Fruit fly (Drosophila melanogaster): Measurements from ENCODE around the gene CG15286.

The CG15286 gene

DNA sequence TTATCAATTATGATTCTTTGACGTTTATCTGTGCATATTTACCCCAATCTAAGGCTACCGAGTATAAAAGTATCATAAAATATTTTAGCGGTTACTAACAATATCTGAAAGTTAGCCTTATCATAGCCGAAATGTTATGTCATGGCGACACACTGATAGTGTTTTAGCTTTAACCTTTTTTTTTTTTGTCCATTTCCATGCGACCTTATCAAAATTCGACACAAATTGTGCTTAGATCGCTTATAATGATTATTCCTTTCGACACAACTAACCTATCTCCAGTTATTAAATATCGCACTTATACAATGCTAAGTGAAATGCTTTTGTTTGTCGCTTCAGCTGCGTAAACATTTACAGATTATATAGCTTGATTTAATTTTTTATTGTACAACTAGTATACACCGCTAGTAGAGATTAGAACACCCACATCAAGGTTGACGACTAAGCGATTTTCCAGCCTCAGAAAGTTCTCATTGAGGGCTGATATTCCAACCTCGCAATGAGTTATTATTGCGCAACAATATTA is 1.7 kb upstream of the CG15286 start:
- TF ChIP-seq Myc (optimal IDR thresholded peaks at IDR 0.05) (no peak), psq (optimal IDR thresholded peaks at IDR 0.05) (no peak), Sin3A (optimal IDR thresholded peaks at IDR 0.05) (no peak), ttk (optimal IDR thresholded peaks at IDR 0.05) (no peak)

DNA sequence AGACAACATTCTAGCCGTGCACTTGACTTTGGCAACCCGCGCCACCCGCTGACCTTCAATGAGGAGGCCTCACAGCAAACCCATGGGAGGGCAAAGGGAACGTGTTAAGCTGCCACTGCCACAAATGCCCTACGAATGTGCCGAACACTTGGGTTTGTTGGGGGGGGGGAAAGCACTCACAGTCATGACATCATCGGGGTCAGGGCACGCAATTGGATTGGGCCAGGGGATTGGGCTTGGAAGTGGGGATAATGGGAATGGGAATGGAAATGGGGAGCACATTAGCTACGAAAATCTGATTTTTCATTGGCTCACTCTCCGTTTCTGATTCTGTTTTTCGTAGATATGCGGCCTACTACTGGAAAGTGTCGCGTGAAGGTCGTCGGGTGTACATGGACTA is 2.9 kb downstream of the CG15286 start:
- no peak for TF ChIP-seq Sin3A (optimal IDR thresholded peaks at IDR 0.05)
- TF ChIP-seq ttk (optimal IDR thresholded peaks at IDR 0.05): no peak
- TF ChIP-seq Myc (optimal IDR thresholded peaks at IDR 0.05): no peak
- no peak for TF ChIP-seq insv (optimal IDR thresholded peaks at IDR 0.05)
- no peak for TF ChIP-seq psq (optimal IDR thresholded peaks at IDR 0.05)
- no peak for TF ChIP-seq h (optimal IDR thresholded peaks at IDR 0.05)

dm6 chr2L:14346588-14346987 is 8.5 kb downstream of the CG15286 start, which contains the start of gene Send2:
Send2 (minus strand) TSS chr2L:14346688.
- TF ChIP-seq Sin3A (optimal IDR thresholded peaks at IDR 0.05): no peak
- no peak for TF ChIP-seq ttk (optimal IDR thresholded peaks at IDR 0.05)
- TF ChIP-seq Myc (optimal IDR thresholded peaks at IDR 0.05): no peak
- TF ChIP-seq psq (optimal IDR thresholded peaks at IDR 0.05): no peak
- no peak for TF ChIP-seq insv (optimal IDR thresholded peaks at IDR 0.05)
- no peak for TF ChIP-seq h (optimal IDR thresholded peaks at IDR 0.05)

- TF ChIP-seq Sin3A (optimal IDR thresholded peaks at IDR 0.05) (no peak), ttk (optimal IDR thresholded peaks at IDR 0.05) (no peak), h (optimal IDR thresholded peaks at IDR 0.05) (no peak), Myc (optimal IDR thresholded peaks at IDR 0.05) (no peak), insv (optimal IDR thresholded peaks at IDR 0.05) (no peak), psq (optimal IDR thresholded peaks at IDR 0.05) (no peak)
Measured at dm6 chr2L:14348602-14349001, 10.6 kb downstream of the CG15286 start, which contains the start of gene mTTF. mTTF (minus strand) TSS chr2L:14348790.

- TF ChIP-seq h (optimal IDR thresholded peaks at IDR 0.05) (no peak), Myc (optimal IDR thresholded peaks at IDR 0.05) (no peak), insv (optimal IDR thresholded peaks at IDR 0.05) (no peak)
Measured at dm6 chr2L:14350587-14350986, 12.5 kb downstream of the CG15286 start.

DNA sequence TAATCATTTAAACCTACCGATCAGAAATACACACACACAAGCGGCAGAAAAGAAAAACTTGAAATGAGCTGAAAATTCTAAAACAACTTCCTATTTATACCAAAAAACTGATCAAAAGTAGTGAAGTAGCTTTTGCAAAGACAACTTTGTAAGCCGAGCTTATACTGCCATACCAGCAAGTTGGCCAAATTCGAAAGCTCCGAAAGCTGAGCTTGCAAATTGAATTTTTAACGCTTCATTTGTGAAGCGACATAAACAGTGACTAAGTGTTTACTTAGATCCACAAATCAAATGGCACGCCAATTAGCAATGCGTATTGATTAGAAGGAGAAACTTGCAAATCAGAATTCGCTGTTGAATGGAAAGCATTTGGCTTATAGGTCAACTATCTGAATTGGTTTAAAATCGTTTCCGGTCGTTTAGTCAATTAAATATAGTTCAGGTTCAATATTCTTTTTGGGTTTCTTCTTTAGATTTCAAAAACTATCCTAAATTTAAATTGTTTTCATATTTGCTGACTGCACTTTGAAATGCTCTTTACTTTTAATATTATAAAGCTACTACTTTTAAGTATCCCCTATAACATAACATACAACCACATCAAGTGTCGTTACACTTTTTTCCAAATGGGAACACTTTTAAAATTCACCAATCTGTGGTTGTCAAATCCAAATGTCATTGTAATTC is 13.5 kb downstream of the CG15286 start, which contains the start of gene CG43052:
Gene CG43052, plus strand, starts transcription at position 637 of the 687 bp plus-strand sequence.
- TF ChIP-seq psq (optimal IDR thresholded peaks at IDR 0.05) (no peak), ttk (optimal IDR thresholded peaks at IDR 0.05) (no peak), Sin3A (optimal IDR thresholded peaks at IDR 0.05) (no peak), h (optimal IDR thresholded peaks at IDR 0.05) (no peak), insv (optimal IDR thresholded peaks at IDR 0.05) (no peak), Myc (optimal IDR thresholded peaks at IDR 0.05) (no peak)

DNA sequence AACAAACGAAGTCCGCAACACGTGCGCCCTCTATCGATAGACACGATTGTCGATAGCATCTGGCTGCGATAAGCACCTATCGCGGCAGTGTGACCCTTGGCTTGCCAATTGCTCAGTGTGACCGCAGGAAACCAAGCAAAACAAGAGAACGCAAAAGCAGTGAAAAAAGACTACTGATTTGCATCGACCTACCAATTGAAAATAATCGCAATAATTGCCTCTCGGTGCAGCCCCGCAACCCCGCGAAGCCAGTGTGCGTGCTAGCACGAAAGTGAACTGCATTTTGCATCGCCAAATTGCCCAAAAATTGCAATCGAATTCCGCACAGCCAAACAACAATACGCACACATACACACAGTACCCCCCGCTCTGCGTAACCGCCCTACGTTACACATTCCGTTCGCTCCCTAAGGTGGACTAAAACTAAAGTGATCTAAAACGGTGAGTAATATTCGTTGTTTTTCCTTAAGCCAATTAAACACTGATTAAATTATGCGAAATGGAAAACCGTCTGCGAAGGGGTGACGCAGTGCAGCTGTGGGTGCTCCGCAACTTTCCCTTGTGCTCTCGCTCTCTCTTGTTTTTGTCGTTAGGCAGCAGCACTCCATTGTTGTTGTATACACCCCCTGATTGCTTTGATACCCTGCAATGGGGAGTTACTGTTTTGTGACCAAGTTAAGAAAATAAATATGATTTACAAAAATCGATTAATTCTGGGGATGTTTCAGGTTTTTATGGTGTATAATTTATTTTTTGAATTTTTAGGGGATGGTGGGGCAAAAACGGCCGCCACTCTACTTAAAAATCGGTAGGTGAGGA is 17.2 kb downstream of the CG15286 start, which contains the start of gene Rab14:
Gene Rab14, plus strand, starts transcription at position 113 of the 819 bp plus-strand sequence.
- TF ChIP-seq ttk (optimal IDR thresholded peaks at IDR 0.05) (no peak), psq (optimal IDR thresholded peaks at IDR 0.05) (no peak), insv (optimal IDR thresholded peaks at IDR 0.05) (no peak), Myc (optimal IDR thresholded peaks at IDR 0.05) (no peak), h (optimal IDR thresholded peaks at IDR 0.05) (no peak), Sin3A (optimal IDR thresholded peaks at IDR 0.05) (no peak)

DNA sequence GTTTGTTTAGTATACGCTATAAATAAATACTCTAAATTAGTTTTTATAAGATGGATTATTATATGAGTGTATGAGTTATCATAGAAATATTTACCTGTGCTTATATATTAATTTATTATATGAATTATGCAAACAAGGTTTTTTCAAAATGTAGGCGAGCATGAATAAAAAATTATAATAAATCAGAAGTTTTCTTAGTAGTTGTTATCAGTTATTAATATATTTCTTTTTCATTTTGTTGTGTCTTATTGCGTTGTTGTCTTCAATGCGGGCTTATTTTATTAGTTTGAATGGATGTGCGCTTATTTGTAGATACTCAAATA is 17.8 kb downstream of the CG15286 start:
- no peak for TF ChIP-seq h (optimal IDR thresholded peaks at IDR 0.05)
- TF ChIP-seq Myc (optimal IDR thresholded peaks at IDR 0.05): no peak
- TF ChIP-seq insv (optimal IDR thresholded peaks at IDR 0.05): no peak
- no peak for TF ChIP-seq psq (optimal IDR thresholded peaks at IDR 0.05)
- TF ChIP-seq Sin3A (optimal IDR thresholded peaks at IDR 0.05): no peak
- no peak for TF ChIP-seq ttk (optimal IDR thresholded peaks at IDR 0.05)

dm6 chr2L:14356279-14356678 is 18.2 kb downstream of the CG15286 start:
- TF ChIP-seq psq (optimal IDR thresholded peaks at IDR 0.05): no peak
- no peak for TF ChIP-seq insv (optimal IDR thresholded peaks at IDR 0.05)
- no peak for TF ChIP-seq h (optimal IDR thresholded peaks at IDR 0.05)
- TF ChIP-seq Myc (optimal IDR thresholded peaks at IDR 0.05): no peak
- TF ChIP-seq Sin3A (optimal IDR thresholded peaks at IDR 0.05): no peak
- TF ChIP-seq ttk (optimal IDR thresholded peaks at IDR 0.05): no peak

DNA sequence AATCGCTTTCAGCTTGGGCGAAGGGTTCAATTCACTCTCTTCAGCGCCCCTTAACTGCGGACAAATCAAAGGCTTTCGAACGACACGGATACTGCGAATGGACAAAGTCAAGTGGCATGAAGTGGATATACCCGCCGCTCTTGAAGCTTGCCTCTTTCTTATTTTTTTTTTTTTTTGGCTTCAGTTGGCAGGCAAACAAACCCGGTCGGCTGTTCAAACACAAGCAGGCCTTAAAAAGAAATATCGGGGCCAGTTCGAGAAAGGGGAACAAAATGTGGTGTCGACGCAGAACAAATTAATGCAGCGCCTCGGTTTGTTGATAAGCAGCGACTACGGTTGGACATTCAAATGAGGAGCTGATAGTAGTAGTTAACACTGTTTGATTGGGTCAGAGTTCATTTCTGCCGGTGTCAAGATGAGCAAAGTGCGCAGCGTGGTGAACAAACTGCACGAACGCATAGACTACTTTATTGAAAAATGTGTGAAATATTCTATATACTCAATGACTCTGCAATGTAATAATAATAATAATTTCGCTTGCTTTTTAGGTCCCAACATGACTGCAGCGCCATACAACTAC is 18.8 kb downstream of the CG15286 start:
- TF ChIP-seq h (optimal IDR thresholded peaks at IDR 0.05): no peak
- TF ChIP-seq insv (optimal IDR thresholded peaks at IDR 0.05): no peak
- no peak for TF ChIP-seq Myc (optimal IDR thresholded peaks at IDR 0.05)

- TF ChIP-seq Myc (optimal IDR thresholded peaks at IDR 0.05): no peak
- no peak for TF ChIP-seq psq (optimal IDR thresholded peaks at IDR 0.05)
- TF ChIP-seq Sin3A (optimal IDR thresholded peaks at IDR 0.05): no peak
- TF ChIP-seq ttk (optimal IDR thresholded peaks at IDR 0.05): no peak
- no peak for TF ChIP-seq h (optimal IDR thresholded peaks at IDR 0.05)
- no peak for TF ChIP-seq insv (optimal IDR thresholded peaks at IDR 0.05)
Measured at dm6 chr2L:14358780-14359462, 20.9 kb downstream of the CG15286 start, which contains the start of gene Pgant35A. Pgant35A (plus strand) TSS chr2L:14359252.
